Worm (Caenorhabditis elegans) whole organism, L4/young adult: ENCODE data around the gene smz-1.
A peak's percentile ranks its signal among the peaks of the same experiment; 100 is the strongest.
"Not testable (repeated sequence)": the region's sequence is repeated elsewhere in the genome, so short reads cannot be mapped to it uniquely, and the experiment has no call there.

Experiments
- W03F9.2 ChIP-seq: fragments of 150-350 bp; optimal IDR thresholded peaks from 2 replicates; lab custom pipeline; 2014; ENCODE audit warnings: missing biosample characterization, missing genetic modification characterization
- dao-5 ChIP-seq: sonication (generic microtip); optimal IDR thresholded peaks from 2 replicates; lab custom pipeline; 2016; ENCODE audit warnings: missing genotype, missing genetic modification characterization, moderate library complexity, missing compliant biosample characterization
- him-1 ChIP-seq: sonication (generic microtip); optimal IDR thresholded peaks from 2 replicates; lab custom pipeline; 2016; ENCODE audit warnings: missing genotype, missing genetic modification reagents, missing genetic modification characterization, missing compliant biosample characterization

smz-1 gene

DNA sequence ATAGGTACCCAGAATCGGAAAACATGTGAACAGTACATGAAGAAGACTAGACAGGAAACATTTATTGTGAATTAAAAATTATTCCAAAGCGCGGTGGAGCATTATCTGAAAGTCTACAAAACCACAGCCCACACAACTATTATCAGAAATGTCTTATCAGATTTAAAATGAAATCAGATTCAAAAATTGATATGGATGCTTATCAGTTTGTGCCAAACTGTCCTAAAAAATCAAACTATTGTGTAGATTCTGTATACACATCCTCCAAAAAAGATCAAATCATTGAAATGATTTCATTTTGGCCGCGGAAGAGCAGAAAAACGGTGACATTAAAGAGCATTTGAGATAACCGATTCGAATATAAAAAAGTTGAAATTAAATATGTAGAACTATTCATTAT, 19.4 kb upstream of the smz-1 start, which contains the start of gene irg-4:
Gene irg-4, plus strand, starts transcription at position 392 of the 400 bp plus-strand sequence.
- TF ChIP-seq W03F9.2 (tag; lab: Kevin White, UChicago), result no peak
- no peak for TF ChIP-seq dao-5 (tag; lab: Kevin White, UChicago)
- no peak for TF ChIP-seq him-1 (tag; lab: Kevin White, UChicago)

DNA sequence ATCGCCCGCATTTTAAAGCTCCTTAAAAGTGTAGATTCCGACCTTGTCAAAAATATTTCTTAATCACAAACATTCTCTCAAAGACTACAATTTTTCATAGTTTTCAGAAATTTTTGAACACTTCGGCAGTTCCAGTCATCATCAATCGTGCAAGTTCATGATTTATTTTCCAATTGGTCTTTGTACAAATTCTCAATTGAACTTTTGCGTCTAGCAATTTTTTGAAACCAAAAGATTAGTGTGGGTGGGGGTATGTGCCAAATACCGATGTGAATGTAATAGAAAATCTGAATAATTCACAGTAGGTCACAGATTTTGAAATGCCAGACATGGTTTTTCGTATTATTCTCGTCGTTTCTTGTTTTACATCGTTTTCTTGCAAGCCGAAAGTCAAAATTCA, 16.5 kb upstream of the smz-1 start, which contains the start of gene clec-185:
Gene clec-185, plus strand, starts transcription at position 301 of the 400 bp plus-strand sequence.
- TF ChIP-seq him-1 (tag; lab: Kevin White, UChicago) (no peak), W03F9.2 (tag; lab: Kevin White, UChicago) (no peak), dao-5 (tag; lab: Kevin White, UChicago) (no peak)

DNA sequence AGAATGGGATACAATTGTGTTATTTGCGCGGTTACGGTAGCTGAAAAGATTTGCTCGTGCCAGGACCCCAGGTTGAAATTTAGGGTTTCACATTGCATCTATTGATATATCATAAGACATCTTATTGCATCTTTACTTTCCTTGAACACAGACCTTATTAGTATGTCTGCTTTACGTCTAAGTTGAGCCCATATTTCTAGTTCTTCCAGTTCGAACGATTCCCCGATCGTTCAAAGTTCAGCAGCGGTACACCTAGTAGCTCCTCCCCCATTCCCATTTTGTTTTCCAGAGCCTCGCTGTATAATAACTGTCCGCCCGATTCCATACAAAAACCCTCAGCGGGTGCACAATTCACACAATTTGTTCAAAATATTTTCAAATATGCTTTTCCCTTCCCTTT, 13.1 kb upstream of the smz-1 start, which contains the start of gene C25G4.17:
Gene C25G4.17, plus strand, starts transcription at position 301 of the 400 bp plus-strand sequence.
- TF ChIP-seq dao-5 (tag; lab: Kevin White, UChicago) (no peak), W03F9.2 (tag; lab: Kevin White, UChicago) (no peak), him-1 (tag; lab: Kevin White, UChicago) (no peak)

DNA sequence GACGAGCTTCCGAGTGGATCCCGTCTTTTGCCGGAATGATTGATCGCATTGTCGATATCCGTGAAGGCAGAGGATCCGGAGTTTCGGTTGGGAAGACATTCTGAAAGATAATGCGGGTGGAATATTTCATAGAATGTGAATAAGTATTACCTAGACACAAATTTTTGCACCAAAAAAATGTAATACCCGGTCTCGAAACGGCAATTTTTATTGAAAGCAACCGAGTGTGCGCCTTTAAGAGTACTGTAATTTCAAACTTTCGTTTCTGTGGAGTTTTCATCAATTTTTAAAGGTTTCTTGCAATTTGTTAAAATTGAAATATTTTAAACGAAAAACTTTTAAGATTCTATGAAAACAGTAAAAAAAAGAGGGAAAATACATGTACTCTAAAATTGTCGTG, 10.9 kb upstream of the smz-1 start, which contains the start of gene C25G4.2:
Gene C25G4.2, minus strand, starts transcription at position 100 of the 400 bp plus-strand sequence.
- TF ChIP-seq him-1 (tag; lab: Kevin White, UChicago) (no peak), dao-5 (tag; lab: Kevin White, UChicago) (no peak), W03F9.2 (tag; lab: Kevin White, UChicago) (no peak)

DNA sequence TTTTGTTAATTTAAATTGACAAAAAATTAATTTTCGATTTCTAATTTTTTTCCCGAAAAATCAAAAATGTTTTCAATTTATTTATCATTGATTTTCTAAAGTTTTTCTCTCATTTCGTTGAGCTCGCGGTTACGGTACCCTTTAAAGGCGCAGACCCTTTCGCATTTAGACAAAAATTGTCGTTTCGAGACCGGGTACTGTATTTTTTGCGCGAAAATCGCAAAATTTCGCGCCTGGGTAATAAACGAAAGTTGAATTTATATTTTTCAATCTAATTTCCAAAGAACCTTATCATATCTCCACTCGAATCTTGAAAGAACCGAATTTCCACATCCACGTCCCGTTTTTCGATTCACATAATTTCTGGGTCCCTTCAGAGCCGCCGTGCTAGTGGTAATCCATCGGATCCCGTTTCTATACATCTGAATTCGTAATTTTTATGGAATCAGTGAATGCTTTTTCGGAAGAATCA, 9.4 kb upstream of the smz-1 start, which contains the start of gene C25G4.3:
Gene C25G4.3, minus strand, starts transcription at position 422 of the 472 bp plus-strand sequence.
- TF ChIP-seq dao-5 (tag; lab: Kevin White, UChicago) (no peak), W03F9.2 (tag; lab: Kevin White, UChicago) (no peak), him-1 (tag; lab: Kevin White, UChicago) (no peak)

DNA sequence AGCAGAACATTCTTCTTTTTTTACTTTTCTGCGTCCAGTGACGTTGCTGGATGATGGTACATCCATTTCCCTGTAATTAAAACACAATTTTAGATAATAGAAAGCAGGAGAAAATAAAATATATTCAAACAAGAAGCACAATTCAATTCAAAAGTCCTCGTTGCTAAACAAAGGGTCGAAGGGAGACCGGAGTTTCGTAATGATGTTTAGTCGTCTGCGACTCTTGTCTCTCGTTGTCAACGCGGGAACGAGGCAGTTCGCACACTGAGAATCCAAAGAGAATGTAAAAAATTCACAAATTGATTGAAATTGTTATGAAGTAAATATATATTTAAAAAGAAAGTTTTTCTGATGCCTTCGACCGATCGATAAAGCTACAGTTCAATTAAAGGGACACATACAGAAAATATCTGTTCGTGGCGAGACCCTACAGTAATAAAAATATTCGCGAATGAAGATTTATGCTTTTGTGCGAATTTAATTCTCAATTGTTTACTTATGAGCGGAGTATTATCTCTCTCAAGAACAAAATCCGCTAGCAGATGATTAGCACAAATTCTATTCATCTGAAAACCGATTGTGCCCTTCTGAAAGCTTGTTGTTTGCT, 3.5 kb upstream of the smz-1 start, which contains the start of gene dpy-26:
Gene dpy-26, minus strand, starts transcription at position 111 of the 607 bp plus-strand sequence.
- TF ChIP-seq dao-5 (tag; lab: Kevin White, UChicago), result no peak
- peak; percentile 7 for TF ChIP-seq W03F9.2 (tag; lab: Kevin White, UChicago)
- no peak for TF ChIP-seq him-1 (tag; lab: Kevin White, UChicago)

DNA sequence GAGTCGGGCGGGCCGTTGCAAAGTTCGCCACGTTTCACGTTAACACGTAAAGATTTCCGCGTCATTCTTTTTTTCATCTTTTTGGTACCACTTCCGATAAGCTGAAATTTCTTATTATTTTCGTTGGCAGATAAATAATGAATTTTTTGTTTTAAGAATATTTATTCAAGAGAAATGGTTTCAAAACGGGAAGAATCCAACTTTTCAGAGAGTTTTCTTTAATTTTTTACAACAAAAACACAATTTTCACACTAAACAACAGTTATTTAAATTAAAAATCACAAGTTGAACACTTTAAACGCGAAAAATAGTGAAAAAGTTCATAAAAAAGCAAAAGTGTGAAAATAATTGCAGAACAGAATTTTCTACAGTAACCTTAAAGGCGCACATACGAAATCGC, 735 bp upstream of the smz-1 start, which contains the start of gene spe-44:
Gene spe-44, minus strand, starts transcription at position 101 of the 400 bp plus-strand sequence.
- TF ChIP-seq W03F9.2 (tag; lab: Kevin White, UChicago), result no peak
- no peak for TF ChIP-seq him-1 (tag; lab: Kevin White, UChicago)
- TF ChIP-seq dao-5 (tag; lab: Kevin White, UChicago), result no peak

DNA sequence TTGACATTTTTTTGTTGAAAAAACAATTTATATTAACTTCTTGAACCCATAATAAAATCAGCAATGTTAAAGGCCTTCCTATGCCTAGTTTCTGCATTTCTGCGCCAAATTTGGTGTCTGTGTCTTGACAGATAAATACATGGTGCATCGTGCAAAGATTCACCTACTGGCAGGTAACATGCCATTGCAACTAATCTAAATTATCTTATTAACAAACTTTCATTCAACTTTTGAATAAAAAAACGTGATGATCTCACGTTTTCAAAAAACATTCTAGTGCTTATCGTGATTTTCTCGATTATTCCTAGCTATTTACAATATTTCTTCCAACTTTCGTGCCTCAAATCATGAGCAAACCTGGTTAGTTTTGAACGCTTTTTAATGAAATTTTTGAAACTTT, 1.8 kb downstream of the smz-1 start, which contains the start of gene C25G4.7:
Gene C25G4.7, plus strand, starts transcription at position 301 of the 400 bp plus-strand sequence.
- TF ChIP-seq W03F9.2 (tag; lab: Kevin White, UChicago) (no peak), him-1 (tag; lab: Kevin White, UChicago) (no peak), dao-5 (tag; lab: Kevin White, UChicago) (no peak)

DNA sequence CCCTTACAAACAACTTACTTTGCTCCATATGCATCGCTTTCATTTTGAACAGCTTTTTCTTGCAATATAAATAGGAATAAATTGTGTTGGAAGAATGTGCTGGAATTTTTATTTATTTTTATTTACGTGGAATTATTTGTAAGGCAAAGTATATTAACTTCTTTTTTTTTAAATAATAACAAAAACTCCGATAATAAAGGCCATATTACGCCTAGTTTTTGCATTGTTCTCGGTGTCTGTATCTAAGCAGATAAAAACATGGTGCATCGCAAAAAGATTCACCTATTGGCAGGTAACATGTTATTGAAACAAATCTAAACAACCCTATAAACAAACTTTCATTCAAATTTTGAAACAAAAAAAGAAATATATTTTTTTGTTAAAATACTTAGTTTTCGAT, 8.5 kb downstream of the smz-1 start, which contains the start of gene C25G4.8:
Gene C25G4.8, minus strand, starts transcription at position 101 of the 400 bp plus-strand sequence.
- TF ChIP-seq W03F9.2 (tag; lab: Kevin White, UChicago) (no peak), dao-5 (tag; lab: Kevin White, UChicago) (no peak), him-1 (tag; lab: Kevin White, UChicago) (no peak)

DNA sequence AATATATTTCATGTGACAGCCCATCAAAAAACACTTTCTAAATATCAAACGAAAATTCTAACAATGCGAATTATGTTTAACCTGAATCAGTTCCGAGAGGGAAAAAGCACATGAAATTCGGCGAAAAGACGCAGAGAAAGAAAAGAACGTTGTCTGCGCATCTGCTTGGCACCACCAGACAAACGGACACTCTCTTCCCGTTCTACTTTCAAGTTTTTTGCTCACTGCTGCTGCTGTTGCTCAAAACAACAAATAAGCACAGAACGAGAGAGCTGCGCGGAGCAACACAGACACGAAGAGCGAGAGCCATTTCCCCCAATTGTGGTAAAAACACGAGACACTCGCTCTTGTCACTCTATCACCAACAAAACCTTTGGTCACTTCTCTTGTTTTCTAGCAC, 10.0 kb downstream of the smz-1 start:
- TF ChIP-seq W03F9.2 (tag; lab: Kevin White, UChicago) (no peak), him-1 (tag; lab: Kevin White, UChicago) (no peak), dao-5 (tag; lab: Kevin White, UChicago) (no peak)

DNA sequence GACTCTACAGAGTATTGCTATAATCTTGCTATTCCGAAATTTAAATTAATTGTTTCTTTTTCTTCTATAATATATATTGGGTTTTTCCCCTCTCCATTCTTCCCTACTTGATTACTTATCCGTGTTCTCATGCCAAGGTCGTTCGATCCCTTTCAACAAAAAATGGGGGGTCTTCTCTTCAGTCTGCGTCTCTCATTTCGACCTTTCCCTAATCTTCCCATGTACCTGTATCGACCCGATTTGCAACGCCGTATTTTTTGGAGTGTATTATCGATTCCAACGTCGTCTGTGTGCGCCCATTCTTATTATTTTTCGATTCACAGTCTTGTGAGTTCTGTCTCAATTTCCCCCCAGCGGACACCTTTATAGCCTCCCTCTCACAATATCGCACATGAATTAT, 12.9 kb downstream of the smz-1 start:
- TF ChIP-seq W03F9.2 (tag; lab: Kevin White, UChicago), result no peak
- TF ChIP-seq dao-5 (tag; lab: Kevin White, UChicago), result no peak
- no peak for TF ChIP-seq him-1 (tag; lab: Kevin White, UChicago)

DNA sequence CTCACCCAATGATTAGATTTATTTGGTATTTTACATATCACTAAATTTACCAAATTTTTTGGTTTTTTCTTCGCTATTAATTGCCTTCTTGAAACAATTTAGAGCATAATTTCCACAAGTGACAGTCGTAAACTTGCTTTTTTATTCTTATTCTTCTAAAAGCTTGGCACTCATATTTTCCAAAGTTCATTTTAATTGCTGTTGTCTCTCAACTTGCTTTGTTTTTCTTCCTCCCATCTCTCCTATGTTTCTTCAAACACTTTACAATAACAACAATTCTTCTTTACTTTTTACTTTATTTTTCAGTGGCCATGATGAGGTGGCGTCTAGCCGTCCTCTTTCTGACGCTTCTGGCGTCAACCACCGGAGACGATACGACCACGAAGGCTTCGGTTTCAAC, 13.5 kb downstream of the smz-1 start, which contains the start of gene igdb-2:
Gene igdb-2, plus strand, starts transcription at position 301 of the 400 bp plus-strand sequence.
- TF ChIP-seq dao-5 (tag; lab: Kevin White, UChicago), result no peak
- no peak for TF ChIP-seq him-1 (tag; lab: Kevin White, UChicago)
- TF ChIP-seq W03F9.2 (tag; lab: Kevin White, UChicago), result no peak

DNA sequence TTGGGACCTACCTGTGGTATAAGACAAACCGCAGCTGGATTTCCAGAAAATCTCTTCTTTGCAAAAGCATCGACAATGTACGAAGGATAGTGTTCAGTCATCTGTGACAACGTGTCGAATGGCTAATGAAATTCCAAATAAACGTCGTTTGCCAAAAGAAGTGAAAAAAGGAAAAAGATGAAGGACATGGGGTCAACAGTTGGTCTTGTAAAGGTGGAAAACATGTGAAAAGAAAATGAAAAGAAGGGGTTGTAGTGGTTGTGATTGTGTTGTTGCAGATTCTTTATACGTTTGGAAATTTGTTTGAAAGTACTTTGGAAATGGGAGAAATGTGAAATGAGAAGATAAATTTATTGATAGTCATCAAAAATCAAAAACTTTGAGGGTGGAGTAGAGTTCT, 22.1 kb downstream of the smz-1 start, which contains the start of gene T04A11.1:
Gene T04A11.1, minus strand, starts transcription at position 101 of the 400 bp plus-strand sequence.
- not testable (repeated sequence) for TF ChIP-seq W03F9.2, him-1, dao-5 (tag; lab: Kevin White, UChicago)
